Worm (Caenorhabditis elegans) whole organism, young adult: ENCODE measurements around the gene C05D12.2.

Source experiments
- F49E8.2 ChIP-seq: sonication (generic microtip); optimal IDR thresholded peaks from 3 replicates; lab custom pipeline; 2017; ENCODE audit warnings: missing genetic modification characterization, mild to moderate bottlenecking, missing compliant biosample characterization, antibody characterized with exemption, moderate library complexity; ENCODE audit not compliant: insufficient read depth
- F55B11.4 ChIP-seq: sonication (generic microtip); optimal IDR thresholded peaks from 2 replicates; lab custom pipeline; 2016; ENCODE audit warnings: missing compliant biosample characterization, missing genetic modification characterization, borderline replicate concordance; ENCODE audit not compliant: insufficient read depth
- K11D2.4 ChIP-seq: fragments of 200-800 bp; sonication (Bioruptor generic); IDR thresholded peaks from 2 replicates; pipeline ENCODE4 v1.3.6; 2022; ENCODE audit warnings: missing genetic modification reagents, missing genetic modification characterization, missing compliant biosample characterization
- T26A5.8 ChIP-seq: sonication (generic microtip); optimal IDR thresholded peaks from 2 replicates; lab custom pipeline; 2016; ENCODE audit warnings: missing genetic modification characterization, missing compliant biosample characterization
- Y53G8AR.9 ChIP-seq: fragments of 200-800 bp; sonication (Bioruptor generic); conservative IDR thresholded peaks from 2 replicates; pipeline ENCODE4 v1.3.6; 2022; ENCODE audit warnings: missing genetic modification reagents, missing genetic modification characterization, missing compliant biosample characterization
- Y67H2A.10 ChIP-seq: fragments of 200-800 bp; sonication (Bioruptor generic); conservative IDR thresholded peaks from 2 replicates; pipeline ENCODE4 v1.3.6; 2022; ENCODE audit warnings: missing genetic modification reagents, missing genetic modification characterization, missing compliant biosample characterization
- attf-5 ChIP-seq: fragments of 200-800 bp; sonication (Bioruptor generic); optimal IDR thresholded peaks from 2 replicates; lab custom pipeline; 2018; ENCODE audit warnings: mild to moderate bottlenecking, missing genetic modification characterization, missing compliant biosample characterization
- ceh-100 ChIP-seq: fragments of 200-800 bp; sonication (Bioruptor generic); IDR thresholded peaks from 2 replicates; pipeline ENCODE4 v1.3.6; 2022; ENCODE audit warnings: missing genetic modification reagents, missing genetic modification characterization, missing compliant biosample characterization
- die-1 ChIP-seq: sonication (generic microtip); optimal IDR thresholded peaks from 2 replicates; lab custom pipeline; 2016; ENCODE audit warnings: missing genotype, mild to moderate bottlenecking, missing genetic modification characterization, missing compliant biosample characterization
- egrh-3 ChIP-seq: fragments of 200-800 bp; sonication (Bioruptor generic); IDR thresholded peaks from 2 replicates; pipeline ENCODE4 v1.3.6; 2022; ENCODE audit warnings: missing genetic modification reagents, missing genetic modification characterization, missing compliant biosample characterization
- fkh-3 ChIP-seq: sonication (generic microtip); optimal IDR thresholded peaks from 2 replicates; lab custom pipeline; 2016; ENCODE audit warnings: mild to moderate bottlenecking, missing genetic modification characterization, missing compliant biosample characterization
- hrde-1 ChIP-seq: sonication (generic microtip); optimal IDR thresholded peaks from 2 replicates; lab custom pipeline; 2016; ENCODE audit warnings: missing genetic modification characterization, mild to moderate bottlenecking, missing compliant biosample characterization, moderate library complexity, missing genotype, missing genetic modification reagents, borderline replicate concordance
- lin-35 ChIP-seq, 3 experiments: fragments of 150-350 bp in 2 of 3; sonication (generic microtip) in 1 of 3; optimal IDR thresholded peaks; 2 replicates each; lab custom pipeline; 2014 to 2018; ENCODE audit warnings: missing biosample characterization in 3 of 3, missing genetic modification characterization in 3 of 3, missing genetic modification reagents in 3 of 3
- lsl-1 ChIP-seq: fragments of 200-800 bp; sonication (Bioruptor generic); optimal IDR thresholded peaks from 2 replicates; lab custom pipeline; 2018; ENCODE audit warnings: mild to moderate bottlenecking, missing genetic modification characterization, moderate library complexity, missing compliant biosample characterization
- lsy-27 ChIP-seq: sonication (generic microtip); optimal IDR thresholded peaks from 2 replicates; lab custom pipeline; 2017; ENCODE audit warnings: missing genetic modification characterization, mild to moderate bottlenecking, missing compliant biosample characterization, antibody characterized with exemption, missing genotype, borderline replicate concordance; ENCODE audit not compliant: insufficient read depth
- madf-6 ChIP-seq: fragments of 200-800 bp; sonication (Bioruptor generic); IDR thresholded peaks from 2 replicates; pipeline ENCODE4 v1.3.6; 2022; ENCODE audit warnings: missing genetic modification reagents, missing genetic modification characterization, missing compliant biosample characterization
- madf-8 ChIP-seq: fragments of 200-800 bp; sonication (Bioruptor generic); conservative IDR thresholded peaks from 2 replicates; pipeline ENCODE4 v1.3.6; 2022; ENCODE audit warnings: missing genetic modification reagents, missing genetic modification characterization, missing compliant biosample characterization
- mel-28 ChIP-seq: sonication (generic microtip); optimal IDR thresholded peaks from 2 replicates; lab custom pipeline; 2016; ENCODE audit warnings: borderline replicate concordance, mild to moderate bottlenecking, missing genetic modification characterization, missing compliant biosample characterization
- nfyb-1 ChIP-seq: fragments of 200-800 bp; sonication (Bioruptor generic); IDR thresholded peaks from 2 replicates; pipeline ENCODE4 v1.3.6; 2022; ENCODE audit warnings: missing genetic modification reagents, missing genetic modification characterization, missing compliant biosample characterization
- nhr-80 ChIP-seq: sonication (generic microtip); optimal IDR thresholded peaks from 2 replicates; lab custom pipeline; 2016; ENCODE audit warnings: missing genetic modification characterization, missing compliant biosample characterization
- repo-1 ChIP-seq: sonication (generic microtip); optimal IDR thresholded peaks from 2 replicates; lab custom pipeline; 2017; ENCODE audit warnings: mild to moderate bottlenecking, missing genetic modification characterization, missing compliant biosample characterization
- snpc-1.1 ChIP-seq: sonication (generic microtip); optimal IDR thresholded peaks from 2 replicates; lab custom pipeline; 2017; ENCODE audit warnings: missing genetic modification characterization, mild to moderate bottlenecking, missing compliant biosample characterization, antibody characterized with exemption, moderate library complexity, missing genotype, missing genetic modification reagents; ENCODE audit not compliant: insufficient read depth
- snpc-3.4 ChIP-seq: sonication (generic microtip); optimal IDR thresholded peaks from 2 replicates; lab custom pipeline; 2017; ENCODE audit warnings: missing genetic modification characterization, mild to moderate bottlenecking, missing compliant biosample characterization, antibody characterized with exemption, moderate library complexity, missing genotype, missing genetic modification reagents
- tbp1 ChIP-seq: fragments of 200-800 bp; sonication (Bioruptor generic); optimal IDR thresholded peaks from 2 replicates; lab custom pipeline; 2018; ENCODE audit warnings: mild to moderate bottlenecking, missing genetic modification characterization, missing compliant biosample characterization
- unc-62 ChIP-seq: fragments of 150-350 bp; optimal IDR thresholded peaks from 2 replicates; lab custom pipeline; 2014; ENCODE audit warnings: missing biosample characterization, missing genetic modification reagents, missing genetic modification characterization
- zfh-2 ChIP-seq: fragments of 200-800 bp; sonication (Bioruptor generic); conservative IDR thresholded peaks from 2 replicates; pipeline ENCODE4 v1.3.6; 2022; ENCODE audit warnings: missing genetic modification reagents, missing genetic modification characterization, missing compliant biosample characterization
- zim-3 ChIP-seq: sonication (generic microtip); optimal IDR thresholded peaks from 2 replicates; lab custom pipeline; 2017; ENCODE audit warnings: mild to moderate bottlenecking, missing genetic modification characterization, moderate library complexity, missing compliant biosample characterization
- ztf-28 ChIP-seq: fragments of 200-800 bp; sonication (Bioruptor generic); IDR thresholded peaks from 2 replicates; pipeline ENCODE4 v1.3.6; 2022; ENCODE audit warnings: missing genetic modification reagents, missing genetic modification characterization, missing compliant biosample characterization
- ztf-3 ChIP-seq: fragments of 200-800 bp; sonication (Bioruptor generic); optimal IDR thresholded peaks from 2 replicates; lab custom pipeline; 2018; ENCODE audit warnings: mild to moderate bottlenecking, missing genetic modification characterization, missing compliant biosample characterization

Gene C05D12.2

ce11 chrII:11443128-11443527, 25.0 kb downstream of the C05D12.2 start (continued):
- TF ChIP-seq die-1 (tag; lab: Kevin White, UChicago): no peak
- TF ChIP-seq F55B11.4 (tag; lab: Kevin White, UChicago): no peak
- no peak for TF ChIP-seq ceh-100 (GFP tag; lab: Robert Waterston, UW)
- TF ChIP-seq attf-5 (GFP tag; lab: Kevin White, UChicago): no peak
- TF ChIP-seq ztf-3: no peak
- TF ChIP-seq, all 124 proteins: peak for 3

DNA sequence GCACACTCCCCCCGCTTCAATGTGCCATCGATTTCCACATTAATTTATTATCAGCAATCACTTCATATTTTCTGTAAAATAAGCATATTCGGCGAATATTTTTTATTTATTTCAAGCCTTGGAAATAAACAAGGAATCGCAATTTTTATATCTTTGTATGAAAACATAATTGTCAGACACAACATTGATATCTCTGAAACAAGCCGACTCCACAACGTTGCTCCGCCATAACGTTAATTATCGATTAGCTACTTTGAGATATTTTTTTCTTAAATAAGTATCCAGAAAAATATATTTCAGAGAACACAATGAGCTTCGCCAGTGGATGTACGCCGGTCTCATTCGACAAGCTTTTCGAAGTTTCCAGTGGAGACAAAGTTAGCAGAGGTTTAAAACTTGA, 25.8 kb downstream of the C05D12.2 start, which contains the start of gene adbp-1:
Gene adbp-1, plus strand, starts transcription at position 301 of the 400 bp plus-strand sequence.
- TF ChIP-seq T26A5.8 (tag; lab: Kevin White, UChicago): no peak
- TF ChIP-seq K11D2.4 (GFP tag; lab: Robert Waterston, UW): no peak
- no peak for TF ChIP-seq mel-28 (tag; lab: Kevin White, UChicago)
- no peak for TF ChIP-seq lsy-27
- TF ChIP-seq madf-6 (GFP tag; lab: Robert Waterston, UW): 0 out of 2 replicates have a peak, but pooled peaks have one; percentile 39
- TF ChIP-seq nfyb-1 (GFP tag; lab: Robert Waterston, UW): no peak

- no peak for TF ChIP-seq zim-3 (tag; lab: Kevin White, UChicago)
- TF ChIP-seq hrde-1: no peak
- no peak for TF ChIP-seq Y53G8AR.9
These were observed 26.9 kb downstream of the C05D12.2 start, which contains the start of gene W02B12.13 for ce11 chrII:11444973-11445372. Gene W02B12.13, plus strand, starts transcription at chrII:11445273.

DNA sequence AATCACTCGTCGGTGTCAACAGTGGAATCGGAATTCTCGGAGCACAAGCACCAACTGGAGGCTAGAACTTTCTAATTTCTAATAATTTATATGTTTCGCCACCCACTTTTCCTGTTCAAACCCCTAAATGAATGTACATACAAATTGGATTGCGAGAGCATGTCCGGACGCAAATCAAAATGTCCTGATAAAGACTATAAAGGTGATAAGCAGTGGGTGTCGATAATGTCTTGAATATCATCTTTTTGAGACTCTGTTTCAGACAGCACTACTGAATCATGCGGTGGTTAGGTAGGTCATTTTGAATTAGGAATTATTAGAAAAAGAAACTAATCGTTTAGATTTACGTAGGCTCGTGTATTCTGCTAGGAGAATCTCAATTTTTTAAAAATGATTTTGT, 30.7 kb downstream of the C05D12.2 start, which contains the start of gene W02B12.1:
Gene W02B12.1, plus strand, starts transcription at position 269 of the 400 bp plus-strand sequence.
- TF ChIP-seq lsl-1 (GFP tag; lab: Kevin White, UChicago): no peak
- TF ChIP-seq Y67H2A.10 (GFP tag; lab: Robert Waterston, UW): no peak
- peak; percentile 73 for TF ChIP-seq nhr-80 (tag; lab: Kevin White, UChicago)
- TF ChIP-seq unc-62 (GFP tag; lab: Kevin White, UChicago): no peak
- no peak for TF ChIP-seq snpc-3.4

- TF ChIP-seq lin-35 (GFP tag; optimal IDR thresholded peaks at IDR 0.05; lab: Kevin White, UChicago) (peak in 1 of 3 experiments; percentile 3), ztf-28 (no peak)
These were observed 32.8 kb downstream of the C05D12.2 start for ce11 chrII:11450882-11451281.

DNA sequence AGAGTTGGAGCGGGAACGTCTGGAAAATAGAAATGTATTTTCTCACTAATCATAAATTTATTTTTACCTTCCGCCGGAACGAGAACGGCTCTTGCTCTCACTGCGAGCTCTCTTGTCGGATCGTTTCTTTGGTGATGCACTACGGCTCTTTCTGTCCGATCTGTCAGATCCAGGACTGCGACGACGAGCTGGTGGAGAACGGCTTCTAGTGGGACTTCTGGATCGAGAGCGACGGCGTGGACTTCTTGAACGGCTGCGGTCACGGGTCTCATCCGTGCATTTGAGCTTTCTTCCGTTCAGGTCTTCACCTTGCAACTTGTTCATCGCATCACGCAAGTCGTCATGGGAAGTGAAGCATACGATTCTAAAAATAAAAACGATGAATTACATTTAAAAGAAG, 33.6 kb downstream of the C05D12.2 start:
- no peak for TF ChIP-seq lin-35 (GFP tag; optimal IDR thresholded peaks at IDR 0.05; lab: Kevin White, UChicago)
- TF ChIP-seq repo-1 (tag; lab: Kevin White, UChicago): no peak
- no peak for TF ChIP-seq madf-8
- no peak for TF ChIP-seq tbp1 (GFP tag; lab: Kevin White, UChicago)
- no peak for TF ChIP-seq Y67H2A.10 (GFP tag; lab: Robert Waterston, UW)
- no peak for TF ChIP-seq ztf-3
- TF ChIP-seq egrh-3 (GFP tag; lab: Robert Waterston, UW): peak; percentile 28; the same call in 1 of the 2 replicates
- no peak for TF ChIP-seq T26A5.8 (tag; lab: Kevin White, UChicago)
- TF ChIP-seq zfh-2: peak; percentile 78
- no peak for TF ChIP-seq F49E8.2
- TF ChIP-seq snpc-1.1 (tag; lab: Kevin White, UChicago): no peak
- peak; percentile 2 for TF ChIP-seq fkh-3 (tag; lab: Kevin White, UChicago)
